Worm (Caenorhabditis elegans) whole organism, L4/young adult: Measurements from ENCODE around the gene snb-6.

Source experiments
- W03F9.2 ChIP-seq: fragments of 150-350 bp; optimal IDR thresholded peaks from 2 replicates; lab custom pipeline; 2014; ENCODE audit warnings: missing biosample characterization, missing genetic modification characterization
- dao-5 ChIP-seq: sonication (generic microtip); optimal IDR thresholded peaks from 2 replicates; lab custom pipeline; 2016; ENCODE audit warnings: missing genotype, missing genetic modification characterization, moderate library complexity, missing compliant biosample characterization
- him-1 ChIP-seq: sonication (generic microtip); optimal IDR thresholded peaks from 2 replicates; lab custom pipeline; 2016; ENCODE audit warnings: missing genotype, missing genetic modification reagents, missing genetic modification characterization, missing compliant biosample characterization

The snb-6 gene

ce11 chrII:8813659-8814058 is 45.8 kb downstream of the snb-6 start:
- no peak for TF ChIP-seq dao-5 (tag; lab: Kevin White, UChicago)
- no peak for TF ChIP-seq W03F9.2 (tag; lab: Kevin White, UChicago)
- no peak for TF ChIP-seq him-1 (tag; lab: Kevin White, UChicago)

- TF ChIP-seq W03F9.2 (tag; lab: Kevin White, UChicago) (no peak), dao-5 (tag; lab: Kevin White, UChicago) (no peak), him-1 (tag; lab: Kevin White, UChicago) (no peak)
These were observed 47.1 kb downstream of the snb-6 start for ce11 chrII:8812346-8812745.

- TF ChIP-seq W03F9.2 (tag; lab: Kevin White, UChicago) = no peak
- TF ChIP-seq dao-5 (tag; lab: Kevin White, UChicago) = no peak
- TF ChIP-seq him-1 (tag; lab: Kevin White, UChicago) = no peak
These were observed 47.7 kb downstream of the snb-6 start for ce11 chrII:8811825-8812224.

ce11 chrII:8810679-8811413 is 48.6 kb downstream of the snb-6 start, which contains the start of the genes F46C5.9 and rer-1:
Gene F46C5.9 (minus strand): TSS chrII:8810729.
Gene rer-1 (plus strand): TSS chrII:8811370.
- TF ChIP-seq him-1 (tag; lab: Kevin White, UChicago) (no peak), W03F9.2 (tag; lab: Kevin White, UChicago) (peak; percentile 60)
